Worm (Caenorhabditis elegans): ENCODE data around the gene lgc-49.

Gene lgc-49

ce11 chrV:11239187-11239725, 48.2 kb downstream of the lgc-49 start, which contains the start of the genes dvc-1 and ima-1 (continued):
- TF ChIP-seq C16A3.4 (tag; optimal IDR thresholded peaks at IDR 0.05) (peak; percentile 83), lir-3 (tag; optimal IDR thresholded peaks at IDR 0.05; ENCODE audit: poor library complexity) (peak; percentile 50), hlh-4 (tag; optimal IDR thresholded peaks at IDR 0.05) (no peak), aly-2 (tag; optimal IDR thresholded peaks at IDR 0.05) (no peak), ztf-4 (tag; optimal IDR thresholded peaks at IDR 0.05) (no peak), ceh-88 (GFP tag; IDR thresholded peaks at IDR 0.05) (peak; percentile 53; the same call in 1 of the 2 replicates), zag-1 (tag; optimal IDR thresholded peaks at IDR 0.05) (no peak), swsn-7 (tag; optimal IDR thresholded peaks at IDR 0.05) (peak; percentile 71), dpl-1 (GFP tag; optimal IDR thresholded peaks at IDR 0.05) (peak; percentile 36 to 68 (median 62)), aha-1 (tag; optimal IDR thresholded peaks at IDR 0.05) (no peak), nhr-28 (tag; optimal IDR thresholded peaks at IDR 0.05) (no peak), sup-37 (GFP tag; optimal IDR thresholded peaks at IDR 0.05) (no peak), nhr-84 (tag; optimal IDR thresholded peaks at IDR 0.05) (no peak), grh-1 (GFP tag; IDR thresholded peaks at IDR 0.05) (peak; percentile 51; the same call in 1 of the 2 replicates), nhr-12 (tag; optimal IDR thresholded peaks at IDR 0.05) (no peak), jun-1 (tag; optimal IDR thresholded peaks at IDR 0.05) (peak; percentile 52), fkh-8 (tag; optimal IDR thresholded peaks at IDR 0.05) (no peak), egl-27 (tag; optimal IDR thresholded peaks at IDR 0.05) (no peak), ama-1 (optimal IDR thresholded peaks at IDR 0.05) (no peak), sptf-1 (tag; optimal IDR thresholded peaks at IDR 0.05) (no peak), rnt-1 (tag; optimal IDR thresholded peaks at IDR 0.05) (peak; percentile 86), lin-35 (GFP tag; optimal IDR thresholded peaks at IDR 0.05) (peak; percentile 60 to 65), mep-1 (tag; optimal IDR thresholded peaks at IDR 0.05) (no peak), xbp-1 (tag; optimal IDR thresholded peaks at IDR 0.05) (peak; percentile 61), skn-1 (tag; optimal IDR thresholded peaks at IDR 0.05) (peak; percentile 53), lsy-2 (tag; optimal IDR thresholded peaks at IDR 0.05) (peak; percentile 63 to 70), egl-13 (tag; optimal IDR thresholded peaks at IDR 0.05) (no peak), nhr-77 (tag; optimal IDR thresholded peaks at IDR 0.05) (peak; percentile 24), fos-1 (tag; optimal IDR thresholded peaks at IDR 0.05) (no peak), elt-2 (tag; optimal IDR thresholded peaks at IDR 0.05) (peak; percentile 41), tlp-1 (tag; optimal IDR thresholded peaks at IDR 0.05) (no peak), F16B12.6 (tag; optimal IDR thresholded peaks at IDR 0.05) (peak; percentile 31), tbx-2 (tag; optimal IDR thresholded peaks at IDR 0.05) (peak; percentile 51), ceh-82 (tag; optimal IDR thresholded peaks at IDR 0.05) (peak; percentile 75 to 93 (median 86)), unc-62 (GFP tag; optimal IDR thresholded peaks at IDR 0.05) (no peak), blmp-1 (tag; optimal IDR thresholded peaks at IDR 0.05) (peak; percentile 44), alr-1 (tag; optimal IDR thresholded peaks at IDR 0.05; ENCODE audit: borderline replicate concordance) (no peak), snu-23 (GFP tag; optimal IDR thresholded peaks at IDR 0.05) (peak; percentile 79), snpc-4 (tag; optimal IDR thresholded peaks at IDR 0.05) (peak; percentile 42), nhr-47 (tag; optimal IDR thresholded peaks at IDR 0.05) (peak; percentile 72), zip-4 (GFP tag; optimal IDR thresholded peaks at IDR 0.05) (no peak), nhr-90 (tag; optimal IDR thresholded peaks at IDR 0.05; ENCODE audit: poor library complexity) (peak; percentile 74), efl-3 (GFP tag; optimal IDR thresholded peaks at IDR 0.05) (no peak), mdl-1 (tag; optimal IDR thresholded peaks at IDR 0.05) (peak in 1 of 2 experiments; percentile 36)

ce11 chrV:11241580-11241979, 50.5 kb downstream of the lgc-49 start, which contains the start of gene pgap-1:
Gene pgap-1 (plus strand): TSS chrV:11241880.
- TF ChIP-seq ces-1 (GFP tag; optimal IDR thresholded peaks at IDR 0.05) = no peak
- no peak for TF ChIP-seq isw-1 (GFP tag; IDR thresholded peaks at IDR 0.05)
- TF ChIP-seq xbp-1 (tag; optimal IDR thresholded peaks at IDR 0.05) = no peak
- no peak for TF ChIP-seq nhr-11 (tag; optimal IDR thresholded peaks at IDR 0.05)
- no peak for TF ChIP-seq aly-2 (tag; optimal IDR thresholded peaks at IDR 0.05)
- TF ChIP-seq efl-1 (optimal IDR thresholded peaks at IDR 0.05) = no peak
- TF ChIP-seq efl-1 (GFP tag; optimal IDR thresholded peaks at IDR 0.05 in 1 of 2) = no peak
- no peak for TF ChIP-seq lin-15B (tag; optimal IDR thresholded peaks at IDR 0.05)
- TF ChIP-seq lin-13 (GFP tag; optimal IDR thresholded peaks at IDR 0.05) = no peak
- TF ChIP-seq nhr-47 (tag; optimal IDR thresholded peaks at IDR 0.05) = no peak
- no peak for TF ChIP-seq nhr-90 (tag; optimal IDR thresholded peaks at IDR 0.05; ENCODE audit: poor library complexity)
- TF ChIP-seq sup-37 (GFP tag; optimal IDR thresholded peaks at IDR 0.05) = no peak
- no peak for TF ChIP-seq F16B12.6 (tag; optimal IDR thresholded peaks at IDR 0.05)
- TF ChIP-seq sptf-1 (tag; optimal IDR thresholded peaks at IDR 0.05) = no peak
- no peak for TF ChIP-seq hlh-17 (GFP tag; optimal IDR thresholded peaks at IDR 0.05; ENCODE audit: borderline replicate concordance)
- no peak for TF ChIP-seq tlp-1 (tag; optimal IDR thresholded peaks at IDR 0.05)

All from whole organism, L1 larva.